Fruit fly (Drosophila melanogaster) whole organism, embryonic: Measurements from ENCODE around the gene mld.

Experiments used
- Blimp-1 ChIP-seq: fragments of 200-800 bp; sonication (Bioruptor generic); optimal IDR thresholded peaks from 3 replicates; lab custom pipeline; 2018; ENCODE audit warnings: missing biosample characterization, missing genetic modification characterization, mild to moderate bottlenecking, moderate library complexity, missing genetic modification reagents
- CG10543 ChIP-seq: fragments of 200-800 bp; sonication (Bioruptor generic); optimal IDR thresholded peaks from 3 replicates; lab custom pipeline; 2017; ENCODE audit warnings: missing biosample characterization, mild to moderate bottlenecking, missing genetic modification characterization, moderate library complexity
- CG11093 ChIP-seq: fragments of 200-800 bp; sonication (Bioruptor generic); IDR thresholded peaks from 3 replicates; pipeline ENCODE4 v1.3.6; 2022; ENCODE audit warnings: missing biosample characterization, missing genetic modification characterization
- CG11398 ChIP-seq: fragments of 200-800 bp; sonication (Bioruptor generic); optimal IDR thresholded peaks from 2 replicates; lab custom pipeline; 2016; ENCODE audit warnings: missing biosample characterization, missing genetic modification characterization
- CG12104 ChIP-seq: fragments of 200-800 bp; sonication (Bioruptor generic); optimal IDR thresholded peaks from 3 replicates; lab custom pipeline; 2016; ENCODE audit warnings: missing biosample characterization, missing genetic modification characterization
- CG12236 ChIP-seq: fragments of 200-800 bp; sonication (Bioruptor generic); optimal IDR thresholded peaks from 2 replicates; lab custom pipeline; 2016; ENCODE audit warnings: missing biosample characterization, missing genetic modification characterization
- CG12391 ChIP-seq: fragments of 200-800 bp; sonication (Bioruptor generic); optimal IDR thresholded peaks from 3 replicates; lab custom pipeline; 2018; ENCODE audit warnings: missing biosample characterization, mild to moderate bottlenecking, missing genetic modification characterization, moderate library complexity
- CG13624 ChIP-seq: fragments of 200-800 bp; sonication (Bioruptor generic); optimal IDR thresholded peaks from 2 replicates; lab custom pipeline; 2016; ENCODE audit warnings: missing biosample characterization, missing genetic modification characterization
- CG17359 ChIP-seq: fragments of 200-800 bp; sonication (Bioruptor generic); optimal IDR thresholded peaks from 3 replicates; lab custom pipeline; 2018; ENCODE audit warnings: missing biosample characterization, mild to moderate bottlenecking, missing genetic modification characterization, moderate library complexity
- CG17829 ChIP-seq: fragments of 200-800 bp; optimal IDR thresholded peaks from 2 replicates; lab custom pipeline; 2019; ENCODE audit warnings: missing biosample characterization, mild to moderate bottlenecking, missing genetic modification characterization, moderate library complexity
- CG2116 ChIP-seq: fragments of 200-800 bp; sonication (Bioruptor generic); optimal IDR thresholded peaks from 3 replicates; lab custom pipeline; 2018; ENCODE audit warnings: missing biosample characterization, mild to moderate bottlenecking, missing genetic modification characterization
- CG2202 ChIP-seq: fragments of 200-800 bp; sonication (Bioruptor generic); optimal IDR thresholded peaks from 2 replicates; lab custom pipeline; 2018; ENCODE audit warnings: missing biosample characterization, mild to moderate bottlenecking, missing genetic modification characterization
- CG2678 ChIP-seq: fragments of 200-800 bp; sonication (Bioruptor generic); optimal IDR thresholded peaks from 3 replicates; lab custom pipeline; 2019; ENCODE audit warnings: missing biosample characterization, mild to moderate bottlenecking, missing genetic modification characterization, moderate library complexity
- CG4360 ChIP-seq: fragments of 200-800 bp; sonication (Bioruptor generic); IDR thresholded peaks from 2 replicates; pipeline ENCODE4 v1.3.6; 2022; ENCODE audit warnings: missing biosample characterization, missing genetic modification characterization
- CG4707 ChIP-seq: fragments of 200-800 bp; sonication (Bioruptor generic); optimal IDR thresholded peaks from 2 replicates; lab custom pipeline; 2018; ENCODE audit warnings: missing biosample characterization, mild to moderate bottlenecking, missing genetic modification characterization, moderate library complexity
- CG5180 ChIP-seq: fragments of 200-800 bp; sonication (Bioruptor generic); optimal IDR thresholded peaks from 3 replicates; lab custom pipeline; 2017; ENCODE audit warnings: missing biosample characterization, missing genetic modification characterization, mild to moderate bottlenecking, moderate library complexity, missing genetic modification reagents
- CG7556 ChIP-seq: fragments of 200-800 bp; sonication (Bioruptor generic); optimal IDR thresholded peaks from 2 replicates; lab custom pipeline; 2017; ENCODE audit warnings: missing biosample characterization, mild to moderate bottlenecking, missing genetic modification characterization
- Fer3 ChIP-seq: fragments of 200-800 bp; sonication (Bioruptor generic); optimal IDR thresholded peaks from 2 replicates; lab custom pipeline; 2018; ENCODE audit warnings: missing biosample characterization, mild to moderate bottlenecking, missing genetic modification characterization, moderate library complexity
- Gsc ChIP-seq: fragments of 200-800 bp; sonication (Bioruptor generic); IDR thresholded peaks from 2 replicates; pipeline ENCODE4 v1.3.6; 2022; ENCODE audit warnings: missing biosample characterization, missing genetic modification characterization
- MTF-1 ChIP-seq: fragments of 200-800 bp; sonication (Bioruptor generic); optimal IDR thresholded peaks from 2 replicates; lab custom pipeline; 2018; ENCODE audit warnings: missing biosample characterization, mild to moderate bottlenecking, missing genetic modification characterization, borderline replicate concordance
- Mad ChIP-seq: fragments of 200-800 bp; sonication (Bioruptor generic); optimal IDR thresholded peaks from 2 replicates; lab custom pipeline; 2016; ENCODE audit warnings: missing biosample characterization, missing genetic modification characterization
- Myb ChIP-seq: fragments of 200-800 bp; sonication (Bioruptor generic); optimal IDR thresholded peaks from 2 replicates; lab custom pipeline; 2016; ENCODE audit warnings: missing biosample characterization, missing genetic modification characterization
- Sox100B ChIP-seq: fragments of 200-800 bp; sonication (Bioruptor generic); optimal IDR thresholded peaks from 3 replicates; lab custom pipeline; 2018; ENCODE audit warnings: missing biosample characterization, mild to moderate bottlenecking, missing genetic modification characterization
- Spps ChIP-seq: fragments of 200-800 bp; sonication (Bioruptor generic); optimal IDR thresholded peaks from 2 replicates; lab custom pipeline; 2018; ENCODE audit warnings: missing biosample characterization, mild to moderate bottlenecking, missing genetic modification characterization
- Vsx1 ChIP-seq: fragments of 200-800 bp; sonication (Bioruptor generic); optimal IDR thresholded peaks from 2 replicates; lab custom pipeline; 2017; ENCODE audit warnings: missing biosample characterization, mild to moderate bottlenecking, missing genetic modification characterization, missing genetic modification reagents
- abd-A ChIP-seq: fragments of 200-800 bp; sonication (Bioruptor generic); optimal IDR thresholded peaks from 3 replicates; lab custom pipeline; 2019; ENCODE audit warnings: missing biosample characterization, mild to moderate bottlenecking, missing genetic modification characterization, moderate library complexity
- bbx ChIP-seq: fragments of 200-800 bp; sonication (Bioruptor generic); IDR thresholded peaks from 2 replicates; pipeline ENCODE4 v1.3.6; 2022; ENCODE audit warnings: missing biosample characterization, missing genetic modification characterization; ENCODE audit not compliant: partially characterized antibody
- chif ChIP-seq, 2 experiments: fragments of 200-800 bp; sonication (Bioruptor generic); optimal IDR thresholded peaks; 3 replicates each; lab custom pipeline; 2016; ENCODE audit warnings: missing biosample characterization in 2 of 2, missing genetic modification characterization in 2 of 2
- chm ChIP-seq: fragments of 200-800 bp; sonication (Bioruptor generic); IDR thresholded peaks from 2 replicates; pipeline ENCODE4 v1.3.6; 2022; ENCODE audit warnings: missing biosample characterization, missing genetic modification characterization
- ci ChIP-seq: fragments of 200-800 bp; sonication (Bioruptor generic); IDR thresholded peaks from 3 replicates; pipeline ENCODE4 v1.3.6; 2022; ENCODE audit warnings: missing biosample characterization, missing genetic modification characterization
- dmrt99B ChIP-seq: fragments of 200-800 bp; sonication (Bioruptor generic); optimal IDR thresholded peaks from 2 replicates; lab custom pipeline; 2018; ENCODE audit warnings: missing biosample characterization, mild to moderate bottlenecking, missing genetic modification characterization, moderate library complexity
- exex ChIP-seq: fragments of 200-800 bp; sonication (Bioruptor generic); optimal IDR thresholded peaks from 4 replicates; lab custom pipeline; 2018; ENCODE audit warnings: missing biosample characterization, mild to moderate bottlenecking, missing genetic modification characterization, moderate library complexity
- fd96Cb ChIP-seq: fragments of 200-800 bp; sonication (Bioruptor generic); optimal IDR thresholded peaks from 2 replicates; lab custom pipeline; 2018; ENCODE audit warnings: missing biosample characterization, mild to moderate bottlenecking, missing genetic modification characterization, moderate library complexity
- gcm2 ChIP-seq: fragments of 200-800 bp; sonication (Bioruptor generic); optimal IDR thresholded peaks from 2 replicates; lab custom pipeline; 2016; ENCODE audit warnings: missing biosample characterization, missing genetic modification characterization
- grau ChIP-seq: fragments of 200-800 bp; optimal IDR thresholded peaks from 3 replicates; lab custom pipeline; 2019; ENCODE audit warnings: missing biosample characterization, mild to moderate bottlenecking, missing genetic modification characterization, moderate library complexity
- gsb-n ChIP-seq: fragments of 200-800 bp; sonication (Bioruptor generic); optimal IDR thresholded peaks from 3 replicates; lab custom pipeline; 2018; ENCODE audit warnings: missing biosample characterization, mild to moderate bottlenecking, missing genetic modification characterization
- hkb ChIP-seq, 2 experiments: fragments of 200-800 bp in 1 of 2; fragments of >200 bp in 1 of 2; sonication (Bioruptor generic) in 1 of 2; IDR thresholded peaks in 1 of 2; optimal IDR thresholded peaks in 1 of 2; 2 replicates each; pipeline versions ENCODE4 v1.3.6 to Lab custom; 2017 to 2022; ENCODE audit warnings: missing biosample characterization in 1 of 2, missing genetic modification characterization in 1 of 2
- lola ChIP-seq, 3 experiments: fragments of >200 bp in 2 of 3; fragments of 200-800 bp in 1 of 3; sonication (Bioruptor generic) in 1 of 3; optimal IDR thresholded peaks; 2 replicates each; lab custom pipeline; 2017 to 2019; ENCODE audit warnings: missing biosample characterization in 3 of 3, missing genetic modification characterization in 3 of 3, mild to moderate bottlenecking in 1 of 3, moderate library complexity in 1 of 3
- nerfin-1 ChIP-seq: fragments of 200-800 bp; sonication (Bioruptor generic); optimal IDR thresholded peaks from 3 replicates; lab custom pipeline; 2019; ENCODE audit warnings: missing biosample characterization, mild to moderate bottlenecking, missing genetic modification characterization, moderate library complexity
- onecut ChIP-seq: fragments of 200-800 bp; sonication (Bioruptor generic); IDR thresholded peaks from 2 replicates; pipeline ENCODE4 v1.3.6; 2022; ENCODE audit warnings: missing biosample characterization, missing genetic modification characterization
- org-1 ChIP-seq: fragments of 200-800 bp; sonication (Bioruptor generic); optimal IDR thresholded peaks from 2 replicates; lab custom pipeline; 2017; ENCODE audit warnings: missing biosample characterization, missing genetic modification characterization
- pho ChIP-seq: fragments of 200-800 bp; sonication (Bioruptor generic); optimal IDR thresholded peaks from 2 replicates; lab custom pipeline; 2016; ENCODE audit warnings: missing biosample characterization, missing genetic modification characterization
- schlank ChIP-seq: fragments of 200-800 bp; sonication (Bioruptor generic); optimal IDR thresholded peaks from 2 replicates; lab custom pipeline; 2018; ENCODE audit warnings: missing biosample characterization, mild to moderate bottlenecking, missing genetic modification characterization
- sens ChIP-seq: fragments of 200-800 bp; sonication (Bioruptor generic); peaks from one replicate; lab custom pipeline; 2016; ENCODE audit warnings: missing biosample characterization, missing genetic modification characterization
- tap ChIP-seq: fragments of 200-800 bp; optimal IDR thresholded peaks from 3 replicates; lab custom pipeline; 2019; ENCODE audit warnings: missing biosample characterization, mild to moderate bottlenecking, missing genetic modification characterization, moderate library complexity
- tio ChIP-seq: fragments of 200-800 bp; sonication (Bioruptor generic); optimal IDR thresholded peaks from 2 replicates; lab custom pipeline; 2017; ENCODE audit warnings: missing biosample characterization, missing genetic modification characterization, inconsistent platforms
- tna ChIP-seq: fragments of 200-800 bp; sonication (Bioruptor generic); IDR thresholded peaks from 2 replicates; pipeline ENCODE4 v1.3.6; 2022; ENCODE audit warnings: missing biosample characterization, missing genetic modification characterization; ENCODE audit not compliant: partially characterized antibody
- wor ChIP-seq: fragments of 200-800 bp; sonication (Bioruptor generic); IDR thresholded peaks from 2 replicates; pipeline ENCODE4 v1.3.6; 2022; ENCODE audit warnings: missing biosample characterization, missing genetic modification characterization
- zf30C ChIP-seq: fragments of 200-800 bp; sonication (Bioruptor generic); optimal IDR thresholded peaks from 3 replicates; lab custom pipeline; 2018; ENCODE audit warnings: missing biosample characterization, mild to moderate bottlenecking, missing genetic modification characterization

Gene mld

dm6 chr3R:24565748-24566239, 19.7 kb upstream of the mld start (continued):
- peak; percentile 32 for TF ChIP-seq pho (GFP tag; lab: Kevin White, UChicago)
- peak; percentile 11 for TF ChIP-seq CG5180 (GFP tag; lab: Kevin White, UChicago)
- TF ChIP-seq CG2678 (tag; lab: Kevin White, UChicago) = peak; percentile 70
- peak; percentile 42 for TF ChIP-seq CG11398 (GFP tag; lab: Kevin White, UChicago)
- TF ChIP-seq tap (tag; lab: Kevin White, UChicago) = peak; percentile 60
- TF ChIP-seq Gsc (GFP tag; lab: Robert Waterston, UW) = no peak
- TF ChIP-seq MTF-1 = peak; percentile 75
- peak; percentile 37 for TF ChIP-seq Sox100B (GFP tag; lab: Kevin White, UChicago)
- TF ChIP-seq CG7556 = peak; percentile 44
- no peak for TF ChIP-seq hkb (optimal IDR thresholded peaks at IDR 0.05; lab: Kevin White, UChicago)
- peak; percentile 71 for TF ChIP-seq hkb (GFP tag; IDR thresholded peaks at IDR 0.05; lab: Robert Waterston, UW)
- TF ChIP-seq Vsx1 (GFP tag; lab: Kevin White, UChicago) = peak; percentile 70
- TF ChIP-seq CG12104 (GFP tag; lab: Kevin White, UChicago) = peak; percentile 47
- TF ChIP-seq gcm2 = peak; percentile 62
- TF ChIP-seq Myb (GFP tag; lab: Kevin White, UChicago) = no peak
- TF ChIP-seq CG13624 (GFP tag; lab: Kevin White, UChicago) = peak; percentile 76
- TF ChIP-seq CG17359 (tag; lab: Kevin White, UChicago) = peak; percentile 46
- peak; percentile 41 for TF ChIP-seq zf30C (GFP tag; lab: Kevin White, UChicago)
- TF ChIP-seq CG4360 (GFP tag; lab: Robert Waterston, UW) = peak; percentile 52; the same call in 1 of the 2 replicates
- peak; percentile 58 for TF ChIP-seq CG2202 (tag; lab: Kevin White, UChicago)
- no peak for TF ChIP-seq tna (GFP tag; lab: Robert Waterston, UW)
- TF ChIP-seq abd-A = peak; percentile 99
- TF ChIP-seq CG12236 = peak; percentile 42
- TF ChIP-seq ci (GFP tag; lab: Robert Waterston, UW) = peak; percentile 85
- TF ChIP-seq org-1 (GFP tag; lab: Kevin White, UChicago) = peak; percentile 39
- peak; percentile 69 for TF ChIP-seq nerfin-1 (tag; lab: Kevin White, UChicago)
- peak; percentile 43 for TF ChIP-seq dmrt99B (tag; lab: Kevin White, UChicago)
- peak; percentile 96 for TF ChIP-seq CG10543
- no peak for TF ChIP-seq wor (GFP tag; lab: Robert Waterston, UW)
- peak; percentile 91 for TF ChIP-seq chm (GFP tag; lab: Robert Waterston, UW)
- peak in 1 of 3 experiments; percentile 7 for TF ChIP-seq lola (GFP tag; optimal IDR thresholded peaks at IDR 0.05; lab: Kevin White, UChicago)
- TF ChIP-seq CG2116 (GFP tag; lab: Kevin White, UChicago) = peak; percentile 43
- peak; percentile 2 for TF ChIP-seq tio
- no peak for TF ChIP-seq fd96Cb (tag; lab: Kevin White, UChicago)
- peak; percentile 86 for TF ChIP-seq exex (tag; lab: Kevin White, UChicago)
- TF ChIP-seq CG11093 (GFP tag; lab: Robert Waterston, UW) = no peak
- TF ChIP-seq gsb-n = peak; percentile 44
- TF ChIP-seq bbx = no peak
- TF ChIP-seq Blimp-1 = peak; percentile 26
- peak; percentile 68 for TF ChIP-seq CG4707 (GFP tag; lab: Kevin White, UChicago)
- TF ChIP-seq Mad (GFP tag; lab: Kevin White, UChicago) = peak; percentile 26
- peak; percentile 51 for TF ChIP-seq grau
- TF ChIP-seq CG12391 (tag; lab: Kevin White, UChicago) = peak; percentile 46
- TF ChIP-seq CG17829 (tag; lab: Kevin White, UChicago) = peak; percentile 17
- TF ChIP-seq chif (GFP tag; optimal IDR thresholded peaks at IDR 0.05; lab: Kevin White, UChicago) = peak in 1 of 2 experiments; percentile 14
- peak; percentile 54 for TF ChIP-seq onecut (GFP tag; lab: Robert Waterston, UW)
- peak; percentile 17 for TF ChIP-seq Spps (tag; lab: Kevin White, UChicago)
- TF ChIP-seq Fer3 (tag; lab: Kevin White, UChicago) = peak; percentile 28
- TF ChIP-seq schlank (tag; lab: Kevin White, UChicago) = no peak
- peak; percentile 91 for TF ChIP-seq sens (GFP tag; lab: Kevin White, UChicago)
